Fruit fly (Drosophila melanogaster) whole organism, adult: Measurements from ENCODE around the gene CG12206.

Experiments
- Crg-1 ChIP-seq: fragments of 200-800 bp; sonication (Bioruptor generic); optimal IDR thresholded peaks from 2 replicates; lab custom pipeline; 2016; ENCODE audit warnings: missing biosample characterization, missing genetic modification characterization
- cic ChIP-seq: fragments of 200-800 bp; sonication (Bioruptor generic); optimal IDR thresholded peaks from 2 replicates; lab custom pipeline; 2017; ENCODE audit warnings: missing biosample characterization, mild to moderate bottlenecking, missing genetic modification characterization, moderate library complexity
- kay ChIP-seq: fragments of 200-800 bp; sonication (Bioruptor generic); peaks from one replicate; lab custom pipeline; 2016; ENCODE audit warnings: missing biosample characterization, missing genetic modification characterization, borderline replicate concordance
- pad ChIP-seq: fragments of 200-800 bp; sonication (Bioruptor generic); optimal IDR thresholded peaks from 3 replicates; lab custom pipeline; 2017; ENCODE audit warnings: missing biosample characterization, missing genetic modification characterization, mild to moderate bottlenecking, moderate library complexity, missing genetic modification reagents

- TF ChIP-seq cic (GFP tag; lab: Kevin White, UChicago), result no peak
- TF ChIP-seq Crg-1 (GFP tag; lab: Kevin White, UChicago), result no peak
- no peak for TF ChIP-seq kay (GFP tag; lab: Kevin White, UChicago)
- TF ChIP-seq pad, result no peak
Observed at dm6 chrX:3476009-3476408, 1.7 kb upstream of the CG12206 start.
